Fruit fly (Drosophila melanogaster) whole organism, embryonic: Measurements from ENCODE around the gene CG2059.

Experiments
- Adf1 ChIP-seq: fragments of 200-800 bp; sonication (Bioruptor generic); IDR thresholded peaks from 2 replicates; pipeline ENCODE4 v1.3.6; 2022; ENCODE audit warnings: missing biosample characterization, missing genetic modification characterization
- Antp ChIP-seq: fragments of 200-800 bp; sonication (Bioruptor generic); optimal IDR thresholded peaks from 3 replicates; lab custom pipeline; 2016; ENCODE audit warnings: missing biosample characterization, missing genetic modification characterization
- Asciz ChIP-seq: fragments of 200-800 bp; sonication (Bioruptor generic); optimal IDR thresholded peaks from 2 replicates; lab custom pipeline; 2017; ENCODE audit warnings: missing biosample characterization, mild to moderate bottlenecking, missing genetic modification characterization, missing genetic modification reagents
- Bgb ChIP-seq: fragments of 200-800 bp; sonication (Bioruptor generic); IDR thresholded peaks from 2 replicates; pipeline ENCODE4 v1.3.6; 2022; ENCODE audit warnings: missing biosample characterization, missing genetic modification characterization; ENCODE audit not compliant: partially characterized antibody
- CG10979 ChIP-seq: fragments of 200-800 bp; sonication (Bioruptor generic); optimal IDR thresholded peaks from 2 replicates; lab custom pipeline; 2018; ENCODE audit warnings: missing biosample characterization, mild to moderate bottlenecking, missing genetic modification characterization, moderate library complexity
- CG12071 ChIP-seq: fragments of 200-800 bp; sonication (Bioruptor generic); optimal IDR thresholded peaks from 3 replicates; lab custom pipeline; 2018; ENCODE audit warnings: missing biosample characterization, mild to moderate bottlenecking, missing genetic modification characterization
- CG12744 ChIP-seq: fragments of 200-800 bp; sonication (Bioruptor generic); optimal IDR thresholded peaks from 2 replicates; lab custom pipeline; 2016; ENCODE audit warnings: missing biosample characterization, missing genetic modification characterization
- CG13775 ChIP-seq: fragments of 200-800 bp; sonication (Bioruptor generic); optimal IDR thresholded peaks from 3 replicates; lab custom pipeline; 2017; ENCODE audit warnings: missing biosample characterization, mild to moderate bottlenecking, missing genetic modification characterization
- CG1603 ChIP-seq: fragments of 200-800 bp; sonication (Bioruptor generic); optimal IDR thresholded peaks from 2 replicates; lab custom pipeline; 2019; ENCODE audit warnings: missing biosample characterization, mild to moderate bottlenecking, missing genetic modification characterization, moderate library complexity
- CG16813 ChIP-seq: fragments of 200-800 bp; sonication (Bioruptor generic); IDR thresholded peaks from 3 replicates; pipeline ENCODE4 v1.3.6; 2022; ENCODE audit warnings: missing biosample characterization, missing genetic modification characterization; ENCODE audit not compliant: partially characterized antibody
- CG17328 ChIP-seq: fragments of 200-800 bp; sonication (Bioruptor generic); IDR thresholded peaks from 2 replicates; pipeline ENCODE4 v1.3.6; 2022; ENCODE audit warnings: missing biosample characterization, missing genetic modification characterization
- CG17361 ChIP-seq: fragments of 200-800 bp; sonication (Bioruptor generic); IDR thresholded peaks from 3 replicates; pipeline ENCODE4 v1.3.6; 2022; ENCODE audit warnings: missing biosample characterization, missing genetic modification characterization
- CG18764 ChIP-seq: fragments of 200-800 bp; sonication (Bioruptor generic); optimal IDR thresholded peaks from 3 replicates; lab custom pipeline; 2016; ENCODE audit warnings: missing biosample characterization, missing genetic modification characterization
- CG31441 ChIP-seq: fragments of 200-800 bp; sonication (Bioruptor generic); IDR thresholded peaks from 2 replicates; pipeline ENCODE4 v1.3.6; 2022; ENCODE audit warnings: missing biosample characterization, missing genetic modification characterization
- CG32767 ChIP-seq: fragments of 200-800 bp; sonication (Bioruptor generic); IDR thresholded peaks from 2 replicates; pipeline ENCODE4 v1.3.6; 2022; ENCODE audit warnings: missing biosample characterization, missing genetic modification characterization
- CG34224 ChIP-seq: fragments of 200-800 bp; sonication (Bioruptor generic); IDR thresholded peaks from 3 replicates; pipeline ENCODE4 v1.3.6; 2022; ENCODE audit warnings: missing biosample characterization, missing genetic modification characterization; ENCODE audit not compliant: partially characterized antibody
- CG6813 ChIP-seq: fragments of 200-800 bp; sonication (Bioruptor generic); optimal IDR thresholded peaks from 2 replicates; lab custom pipeline; 2017; ENCODE audit warnings: missing biosample characterization, missing genetic modification characterization, mild to moderate bottlenecking, moderate library complexity, missing genetic modification reagents
- CG8388 ChIP-seq: fragments of 200-800 bp; sonication (Bioruptor generic); optimal IDR thresholded peaks from 2 replicates; lab custom pipeline; 2019; ENCODE audit warnings: missing biosample characterization, mild to moderate bottlenecking, missing genetic modification characterization, moderate library complexity
- CG8944 ChIP-seq: fragments of 200-800 bp; sonication (Bioruptor generic); optimal IDR thresholded peaks from 3 replicates; lab custom pipeline; 2016; ENCODE audit warnings: missing biosample characterization, missing genetic modification characterization
- CG9817 ChIP-seq: fragments of 200-800 bp; sonication (Bioruptor generic); optimal IDR thresholded peaks from 2 replicates; lab custom pipeline; 2018; ENCODE audit warnings: missing biosample characterization, mild to moderate bottlenecking, missing genetic modification characterization, moderate library complexity
- Dip2 ChIP-seq: fragments of 200-800 bp; sonication (Bioruptor generic); IDR thresholded peaks from 2 replicates; pipeline ENCODE4 v1.3.6; 2022; ENCODE audit warnings: missing biosample characterization, missing genetic modification characterization
- Dip3 ChIP-seq: fragments of 200-800 bp; sonication (Bioruptor generic); optimal IDR thresholded peaks from 3 replicates; lab custom pipeline; 2016; ENCODE audit warnings: missing biosample characterization, missing genetic modification characterization
- Dll ChIP-seq: fragments of 200-800 bp; sonication (Bioruptor generic); IDR thresholded peaks from 4 replicates; pipeline ENCODE4 v1.3.6; 2022; ENCODE audit warnings: missing biosample characterization, missing genetic modification characterization; ENCODE audit not compliant: partially characterized antibody
- HmgD ChIP-seq: fragments of 200-800 bp; sonication (Bioruptor generic); optimal IDR thresholded peaks from 3 replicates; lab custom pipeline; 2016; ENCODE audit warnings: missing biosample characterization, missing genetic modification characterization
- Hr51 ChIP-seq, 2 experiments: fragments of 200-800 bp; sonication (Bioruptor generic); optimal IDR thresholded peaks; 2 replicates in 1 of 2; 3 replicates in 1 of 2; lab custom pipeline; 2016 to 2018; ENCODE audit warnings: missing biosample characterization in 2 of 2, missing genetic modification characterization in 2 of 2, mild to moderate bottlenecking in 1 of 2, moderate library complexity in 1 of 2
- NK7.1 ChIP-seq: fragments of 200-800 bp; sonication (Bioruptor generic); optimal IDR thresholded peaks from 3 replicates; lab custom pipeline; 2016; ENCODE audit warnings: missing biosample characterization, missing genetic modification characterization
- NfI ChIP-seq: fragments of 200-800 bp; sonication (Bioruptor generic); optimal IDR thresholded peaks from 3 replicates; lab custom pipeline; 2018; ENCODE audit warnings: missing biosample characterization, mild to moderate bottlenecking, missing genetic modification characterization, moderate library complexity
- Optix ChIP-seq: fragments of 200-800 bp; sonication (Bioruptor generic); IDR thresholded peaks from 3 replicates; pipeline ENCODE4 v1.3.6; 2022; ENCODE audit warnings: missing biosample characterization, missing genetic modification characterization
- Poxn ChIP-seq: fragments of 200-800 bp; sonication (Bioruptor generic); IDR thresholded peaks from 2 replicates; pipeline ENCODE4 v1.3.6; 2022; ENCODE audit warnings: missing biosample characterization, missing genetic modification characterization
- Spps ChIP-seq: fragments of 200-800 bp; sonication (Bioruptor generic); optimal IDR thresholded peaks from 2 replicates; lab custom pipeline; 2018; ENCODE audit warnings: missing biosample characterization, mild to moderate bottlenecking, missing genetic modification characterization
- Ssrp ChIP-seq: fragments of 200-800 bp; sonication (Bioruptor generic); optimal IDR thresholded peaks from 2 replicates; lab custom pipeline; 2018; ENCODE audit warnings: missing biosample characterization, mild to moderate bottlenecking, missing genetic modification characterization, moderate library complexity
- abd-A ChIP-seq: fragments of 200-800 bp; sonication (Bioruptor generic); optimal IDR thresholded peaks from 3 replicates; lab custom pipeline; 2019; ENCODE audit warnings: missing biosample characterization, mild to moderate bottlenecking, missing genetic modification characterization, moderate library complexity
- az2 ChIP-seq: fragments of 200-800 bp; sonication (Bioruptor generic); optimal IDR thresholded peaks from 3 replicates; lab custom pipeline; 2016; ENCODE audit warnings: missing biosample characterization, missing genetic modification characterization
- cad ChIP-seq: fragments of >200 bp; optimal IDR thresholded peaks from 2 replicates; lab custom pipeline; 2017; ENCODE audit warnings: missing biosample characterization, missing genetic modification characterization
- cas ChIP-seq: fragments of 200-800 bp; sonication (Bioruptor generic); IDR thresholded peaks from 2 replicates; pipeline ENCODE4 v1.3.6; 2022; ENCODE audit warnings: missing biosample characterization, missing genetic modification characterization
- caup ChIP-seq: fragments of 200-800 bp; sonication (Bioruptor generic); optimal IDR thresholded peaks from 3 replicates; lab custom pipeline; 2017; ENCODE audit warnings: missing biosample characterization, mild to moderate bottlenecking, missing genetic modification characterization, moderate library complexity; ENCODE audit not compliant: severe bottlenecking
- dati ChIP-seq: fragments of 200-800 bp; sonication (Bioruptor generic); IDR thresholded peaks from 2 replicates; pipeline ENCODE4 v1.3.6; 2022; ENCODE audit warnings: missing biosample characterization, missing genetic modification characterization
- dmrt11E ChIP-seq: fragments of 200-800 bp; sonication (Bioruptor generic); optimal IDR thresholded peaks from 3 replicates; lab custom pipeline; 2018; ENCODE audit warnings: missing biosample characterization, mild to moderate bottlenecking, missing genetic modification characterization, moderate library complexity
- ems ChIP-seq: fragments of 200-800 bp; sonication (Bioruptor generic); optimal IDR thresholded peaks from 3 replicates; lab custom pipeline; 2016; ENCODE audit warnings: missing biosample characterization, missing genetic modification characterization
- ftz-f1 ChIP-seq: fragments of 200-800 bp; sonication (Bioruptor generic); optimal IDR thresholded peaks from 2 replicates; lab custom pipeline; 2016; ENCODE audit warnings: missing biosample characterization, missing genetic modification characterization
- grau ChIP-seq: fragments of 200-800 bp; optimal IDR thresholded peaks from 3 replicates; lab custom pipeline; 2019; ENCODE audit warnings: missing biosample characterization, mild to moderate bottlenecking, missing genetic modification characterization, moderate library complexity
- ham ChIP-seq: fragments of 200-800 bp; sonication (Bioruptor generic); IDR thresholded peaks from 2 replicates; pipeline ENCODE4 v1.3.6; 2022; ENCODE audit warnings: missing biosample characterization, missing genetic modification characterization
- lmd ChIP-seq: fragments of 200-800 bp; sonication (Bioruptor generic); IDR thresholded peaks from 2 replicates; pipeline ENCODE4 v1.3.6; 2022; ENCODE audit warnings: missing biosample characterization, missing genetic modification characterization
- nau ChIP-seq: fragments of 200-800 bp; sonication (Bioruptor generic); optimal IDR thresholded peaks from 3 replicates; lab custom pipeline; 2017; ENCODE audit warnings: missing biosample characterization, mild to moderate bottlenecking, missing genetic modification characterization, missing genetic modification reagents
- nom ChIP-seq: fragments of 200-800 bp; sonication (Bioruptor generic); optimal IDR thresholded peaks from 2 replicates; lab custom pipeline; 2017; ENCODE audit warnings: missing biosample characterization, missing genetic modification characterization, mild to moderate bottlenecking, moderate library complexity, missing genetic modification reagents
- scrt ChIP-seq: fragments of 200-800 bp; sonication (Bioruptor generic); optimal IDR thresholded peaks from 2 replicates; lab custom pipeline; 2018; ENCODE audit warnings: missing biosample characterization, mild to moderate bottlenecking, missing genetic modification characterization, moderate library complexity
- trh ChIP-seq: fragments of 200-800 bp; sonication (Bioruptor generic); optimal IDR thresholded peaks from 2 replicates; lab custom pipeline; 2016; ENCODE audit warnings: missing biosample characterization, missing genetic modification characterization
- tx ChIP-seq: fragments of 200-800 bp; sonication (Bioruptor generic); optimal IDR thresholded peaks from 2 replicates; lab custom pipeline; 2016; ENCODE audit warnings: missing biosample characterization, missing genetic modification characterization

The CG2059 gene

DNA sequence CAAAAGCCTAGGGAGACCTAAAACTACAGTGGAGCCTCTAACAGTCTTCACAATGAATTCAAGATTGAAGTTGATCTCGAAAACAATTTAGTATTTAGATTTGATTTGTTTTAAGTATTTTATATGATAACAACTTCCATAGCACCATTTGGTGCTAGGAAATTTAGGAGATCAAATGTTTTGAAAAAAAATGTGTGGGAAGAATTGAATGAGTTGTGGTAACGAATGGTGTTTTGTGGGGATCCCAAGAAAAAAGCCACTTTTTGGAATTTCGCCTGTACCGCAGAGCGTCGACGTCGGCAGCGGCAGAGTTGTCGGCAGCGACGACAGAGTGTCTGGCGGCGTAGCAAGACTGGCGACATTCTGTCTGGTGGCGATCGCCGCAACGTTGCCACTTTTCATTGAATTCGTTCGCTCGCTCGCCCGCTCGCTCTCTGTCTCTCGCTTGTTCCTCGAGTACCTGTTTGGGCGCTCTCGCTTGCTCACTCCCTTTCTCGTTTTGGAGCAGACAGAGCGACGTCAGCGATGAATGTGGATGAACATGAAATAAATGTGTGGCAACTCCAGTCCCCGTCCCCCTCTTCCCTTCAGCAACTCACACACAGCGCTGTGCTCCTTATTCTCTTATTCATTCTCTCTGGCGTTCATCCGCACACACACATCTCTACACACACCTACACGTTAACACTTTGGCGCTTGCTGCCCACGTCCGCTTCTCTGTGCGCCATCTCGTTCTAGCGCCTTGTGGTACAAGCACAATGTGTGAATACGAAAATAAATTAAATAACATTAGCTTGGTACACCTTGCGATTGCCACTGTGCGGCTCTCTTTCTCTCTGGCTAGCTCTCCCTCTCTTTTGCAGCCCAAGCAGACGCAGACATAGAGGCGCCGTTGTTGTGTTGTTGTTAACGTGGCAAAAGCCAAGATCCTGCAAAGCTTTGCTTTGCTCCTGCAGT lies 13.5 kb downstream of the CG2059 start (continued):
- peak; percentile 53 for TF ChIP-seq Dip3 (GFP tag; lab: Kevin White, UChicago)
- no peak for TF ChIP-seq CG16813 (GFP tag; lab: Robert Waterston, UW)
- peak; percentile 42 for TF ChIP-seq CG10979
- peak; percentile 38 for TF ChIP-seq CG6813 (GFP tag; lab: Kevin White, UChicago)
- TF ChIP-seq dati (GFP tag; lab: Robert Waterston, UW), result no peak
- peak; percentile 94 for TF ChIP-seq grau (tag; lab: Kevin White, UChicago)
- no peak for TF ChIP-seq Poxn
- no peak for TF ChIP-seq CG12744 (GFP tag; lab: Kevin White, UChicago)
- no peak; the same call in 1 of the 2 replicates for TF ChIP-seq CG17328 (GFP tag; lab: Robert Waterston, UW)
- no peak; the same call in 2 of the 3 replicates for TF ChIP-seq CG34224 (GFP tag; lab: Robert Waterston, UW)
- no peak for TF ChIP-seq nom
- TF ChIP-seq Spps (tag; lab: Kevin White, UChicago), result peak; percentile 13
- TF ChIP-seq ham (GFP tag; lab: Robert Waterston, UW), result no peak
- peak; percentile 26 for TF ChIP-seq az2 (GFP tag; lab: Kevin White, UChicago)
- no peak for TF ChIP-seq nau (GFP tag; lab: Kevin White, UChicago)
- peak; percentile 18 for TF ChIP-seq dmrt11E (tag; lab: Kevin White, UChicago)
- peak; percentile 47 for TF ChIP-seq scrt
- TF ChIP-seq trh, result no peak
- TF ChIP-seq ftz-f1 (GFP tag; lab: Kevin White, UChicago), result no peak
- TF ChIP-seq CG17361 (GFP tag; lab: Robert Waterston, UW), result peak; percentile 47; the same call in 2 of the 3 replicates
- TF ChIP-seq CG12071 (GFP tag; lab: Kevin White, UChicago), result no peak
- TF ChIP-seq CG31441 (GFP tag; lab: Robert Waterston, UW), result peak; percentile 63
- no peak for TF ChIP-seq Dll (GFP tag; lab: Robert Waterston, UW)
- peak; percentile 26 for TF ChIP-seq CG8388 (GFP tag; lab: Kevin White, UChicago)
- TF ChIP-seq CG18764, result no peak
- peak; percentile 41 for TF ChIP-seq tx (GFP tag; lab: Kevin White, UChicago)
- peak; percentile 43 for TF ChIP-seq NfI (GFP tag; lab: Kevin White, UChicago)
- peak in 1 of 2 experiments; percentile 70 for TF ChIP-seq Hr51 (GFP tag; optimal IDR thresholded peaks at IDR 0.05; lab: Kevin White, UChicago)
- no peak; the same call in 1 of the 2 replicates for TF ChIP-seq Bgb (GFP tag; lab: Robert Waterston, UW)
- peak; percentile 18 for TF ChIP-seq Antp (GFP tag; lab: Kevin White, UChicago)
- peak; percentile 38 for TF ChIP-seq ems
- TF ChIP-seq CG13775 (GFP tag; lab: Kevin White, UChicago), result no peak
- no peak for TF ChIP-seq Dip2 (GFP tag; lab: Robert Waterston, UW)
- TF ChIP-seq CG1603, result peak; percentile 20
- TF ChIP-seq abd-A (tag; lab: Kevin White, UChicago), result peak; percentile 36
- TF ChIP-seq Adf1 (GFP tag; lab: Robert Waterston, UW), result peak; percentile 87
- no peak for TF ChIP-seq NK7.1
- TF ChIP-seq lmd (GFP tag; lab: Robert Waterston, UW), result peak; percentile 69
- no peak for TF ChIP-seq cas
- no peak for TF ChIP-seq HmgD (GFP tag; lab: Kevin White, UChicago)
- TF ChIP-seq cad (GFP tag; lab: Kevin White, UChicago), result no peak
- TF ChIP-seq CG8944 (GFP tag; lab: Kevin White, UChicago), result peak; percentile 21
- TF ChIP-seq CG32767 (GFP tag; lab: Robert Waterston, UW), result no peak
- peak; percentile 1 for TF ChIP-seq caup (GFP tag; lab: Kevin White, UChicago)
- TF ChIP-seq Optix (GFP tag; lab: Robert Waterston, UW), result 0 out of 3 replicates have a peak, but pooled peaks have one; percentile 15
- peak; percentile 53 for TF ChIP-seq Asciz (GFP tag; lab: Kevin White, UChicago)
- TF ChIP-seq Ssrp (tag; lab: Kevin White, UChicago), result peak; percentile 24
- TF ChIP-seq CG9817 (tag; lab: Kevin White, UChicago), result peak; percentile 57
